Worm (Caenorhabditis elegans) whole organism, L1 larva: ENCODE results near the gene dph-3.

Experiments
- C04F5.9 ChIP-seq: sonication (generic microtip); optimal IDR thresholded peaks from 2 replicates; lab custom pipeline; 2016; ENCODE audit warnings: missing genetic modification characterization, missing compliant biosample characterization
- C34B4.2 ChIP-seq: sonication (generic microtip); optimal IDR thresholded peaks from 2 replicates; lab custom pipeline; 2017; ENCODE audit warnings: mild to moderate bottlenecking, missing genetic modification characterization, missing compliant biosample characterization
- Y116A8C.19 ChIP-seq: sonication (generic microtip); optimal IDR thresholded peaks from 2 replicates; lab custom pipeline; 2016; ENCODE audit warnings: missing compliant biosample characterization, missing genetic modification characterization, borderline replicate concordance
- aha-1 ChIP-seq: fragments of 150-350 bp; optimal IDR thresholded peaks from 2 replicates; lab custom pipeline; 2014; ENCODE audit warnings: missing biosample characterization, missing genetic modification characterization
- aly-2 ChIP-seq: fragments of 150-350 bp; optimal IDR thresholded peaks from 2 replicates; lab custom pipeline; 2014; ENCODE audit warnings: missing biosample characterization, missing genetic modification characterization
- ceh-82 ChIP-seq, 3 experiments: fragments of 150-350 bp in 1 of 3; sonication (generic microtip) in 2 of 3; optimal IDR thresholded peaks; 2 replicates each; lab custom pipeline; 2014 to 2017; ENCODE audit warnings: missing biosample characterization in 3 of 3, missing genetic modification characterization in 3 of 3
- ceh-88 ChIP-seq: fragments of 200-800 bp; sonication (Bioruptor generic); IDR thresholded peaks from 2 replicates; pipeline ENCODE4 v1.3.6; 2022; ENCODE audit warnings: missing genetic modification characterization, missing compliant biosample characterization
- ceh-90 ChIP-seq: sonication (generic microtip); optimal IDR thresholded peaks from 2 replicates; lab custom pipeline; 2016; ENCODE audit warnings: missing genetic modification characterization, missing compliant biosample characterization
- ces-1 ChIP-seq: fragments of 150-350 bp; optimal IDR thresholded peaks from 2 replicates; lab custom pipeline; 2014; ENCODE audit warnings: missing biosample characterization, missing genetic modification reagents, missing genetic modification characterization
- dpl-1 ChIP-seq, 3 experiments: fragments of 150-350 bp in 2 of 3; sonication (generic microtip) in 1 of 3; optimal IDR thresholded peaks; 2 replicates each; lab custom pipeline; 2014 to 2017; ENCODE audit warnings: missing biosample characterization in 3 of 3, missing genetic modification characterization in 3 of 3, missing genetic modification reagents in 3 of 3
- efl-1 ChIP-seq, 4 experiments: fragments of 150-350 bp; optimal IDR thresholded peaks in 3 of 4; peaks in 1 of 4; 1 replicate in 1 of 4; 2 replicates in 3 of 4; lab custom pipeline; 2014; ENCODE audit warnings: missing biosample characterization in 2 of 4, missing genetic modification characterization in 2 of 4, missing genetic modification reagents in 2 of 4
- efl-3 ChIP-seq: fragments of 200-800 bp; sonication (Bioruptor generic); optimal IDR thresholded peaks from 2 replicates; lab custom pipeline; 2018; ENCODE audit warnings: mild to moderate bottlenecking, missing genetic modification characterization, missing compliant biosample characterization
- egl-13 ChIP-seq: sonication (generic microtip); optimal IDR thresholded peaks from 2 replicates; lab custom pipeline; 2016; ENCODE audit warnings: missing genotype, missing genetic modification reagents, missing genetic modification characterization, missing compliant biosample characterization
- elt-2 ChIP-seq: sonication (generic microtip); optimal IDR thresholded peaks from 2 replicates; lab custom pipeline; 2016; ENCODE audit warnings: missing genetic modification characterization, mild to moderate bottlenecking, inconsistent platforms, missing compliant biosample characterization, missing genetic modification reagents
- fkh-4 ChIP-seq: sonication (generic microtip); optimal IDR thresholded peaks from 2 replicates; lab custom pipeline; 2016; ENCODE audit warnings: missing compliant biosample characterization, missing genetic modification characterization, borderline replicate concordance
- fos-1 ChIP-seq: fragments of 150-350 bp; optimal IDR thresholded peaks from 2 replicates; lab custom pipeline; 2014; ENCODE audit warnings: missing biosample characterization, missing genetic modification characterization
- grh-1 ChIP-seq: fragments of 200-800 bp; sonication (Bioruptor generic); IDR thresholded peaks from 2 replicates; pipeline ENCODE4 v1.3.6; 2022; ENCODE audit warnings: missing genetic modification reagents, missing genetic modification characterization, missing compliant biosample characterization
- hpl-2 ChIP-seq: fragments of 150-350 bp; optimal IDR thresholded peaks from 2 replicates; lab custom pipeline; 2014; ENCODE audit warnings: missing biosample characterization, missing genetic modification reagents, missing genetic modification characterization
- jun-1 ChIP-seq: fragments of 150-350 bp; optimal IDR thresholded peaks from 2 replicates; lab custom pipeline; 2014; ENCODE audit warnings: missing biosample characterization, missing genetic modification reagents, missing genetic modification characterization
- lin-13 ChIP-seq: fragments of 150-350 bp; optimal IDR thresholded peaks from 2 replicates; lab custom pipeline; 2014; ENCODE audit warnings: missing biosample characterization, missing genetic modification reagents, missing genetic modification characterization
- lin-35 ChIP-seq, 2 experiments: fragments of 150-350 bp; optimal IDR thresholded peaks; 2 replicates each; lab custom pipeline; 2014; ENCODE audit warnings: missing biosample characterization in 2 of 2, missing genetic modification characterization in 2 of 2, missing genetic modification reagents in 2 of 2
- mab-9 ChIP-seq: fragments of 200-800 bp; sonication (Bioruptor generic); IDR thresholded peaks from 2 replicates; pipeline ENCODE4 v1.3.6; 2022; ENCODE audit warnings: missing genetic modification reagents, missing genetic modification characterization, missing compliant biosample characterization
- mef-2 ChIP-seq: fragments of 150-350 bp; optimal IDR thresholded peaks from 2 replicates; lab custom pipeline; 2014; ENCODE audit warnings: missing biosample characterization, missing genetic modification characterization
- nhr-11 ChIP-seq: fragments of 150-350 bp; optimal IDR thresholded peaks from 2 replicates; lab custom pipeline; 2014; ENCODE audit warnings: missing biosample characterization, missing genetic modification characterization
- nhr-19 ChIP-seq: fragments of 200-800 bp; sonication (Bioruptor generic); conservative IDR thresholded peaks from 2 replicates; pipeline ENCODE4 v1.3.6; 2022; ENCODE audit warnings: missing genetic modification characterization, missing compliant biosample characterization
- nhr-20 ChIP-seq: sonication (generic microtip); optimal IDR thresholded peaks from 2 replicates; lab custom pipeline; 2016; ENCODE audit warnings: mild to moderate bottlenecking, missing genetic modification characterization, missing compliant biosample characterization
- nhr-237 ChIP-seq: fragments of 150-350 bp; optimal IDR thresholded peaks from 2 replicates; lab custom pipeline; 2014; ENCODE audit warnings: missing biosample characterization, missing genetic modification characterization
- nhr-47 ChIP-seq: sonication (generic microtip); optimal IDR thresholded peaks from 2 replicates; lab custom pipeline; 2016; ENCODE audit warnings: mild to moderate bottlenecking, missing genetic modification characterization, moderate library complexity, missing compliant biosample characterization
- nhr-85 ChIP-seq: sonication (generic microtip); peaks from one replicate; lab custom pipeline; 2016; ENCODE audit warnings: missing genetic modification characterization, inconsistent platforms, missing compliant biosample characterization
- pag-3 ChIP-seq: sonication (generic microtip); optimal IDR thresholded peaks from 2 replicates; lab custom pipeline; 2017; ENCODE audit warnings: missing genetic modification characterization, mild to moderate bottlenecking, missing compliant biosample characterization, antibody characterized with exemption, borderline replicate concordance; ENCODE audit not compliant: insufficient read depth
- skn-1 ChIP-seq: fragments of 150-350 bp; optimal IDR thresholded peaks from 2 replicates; lab custom pipeline; 2014; ENCODE audit warnings: missing biosample characterization, missing genetic modification characterization
- snpc-4 ChIP-seq: fragments of 150-350 bp; optimal IDR thresholded peaks from 2 replicates; lab custom pipeline; 2014; ENCODE audit warnings: missing biosample characterization, missing genetic modification characterization
- snu-23 ChIP-seq: sonication (generic microtip); optimal IDR thresholded peaks from 2 replicates; lab custom pipeline; 2016; ENCODE audit warnings: missing genetic modification characterization, missing compliant biosample characterization
- sptf-1 ChIP-seq: fragments of 150-350 bp; optimal IDR thresholded peaks from 2 replicates; lab custom pipeline; 2014; ENCODE audit warnings: missing biosample characterization, missing genetic modification characterization
- sup-37 ChIP-seq: fragments of 200-800 bp; sonication (Bioruptor generic); optimal IDR thresholded peaks from 2 replicates; lab custom pipeline; 2018; ENCODE audit warnings: mild to moderate bottlenecking, missing genetic modification characterization, missing compliant biosample characterization
- swsn-7 ChIP-seq: sonication (generic microtip); optimal IDR thresholded peaks from 2 replicates; lab custom pipeline; 2016; ENCODE audit warnings: missing genetic modification characterization, missing compliant biosample characterization
- tbx-2 ChIP-seq: sonication (generic microtip); optimal IDR thresholded peaks from 2 replicates; lab custom pipeline; 2016; ENCODE audit warnings: missing genetic modification characterization, missing compliant biosample characterization
- unc-30 ChIP-seq: sonication (generic microtip); optimal IDR thresholded peaks from 2 replicates; lab custom pipeline; 2017; ENCODE audit warnings: missing biosample characterization, missing genetic modification characterization
- unc-62 ChIP-seq: fragments of 150-350 bp; optimal IDR thresholded peaks from 2 replicates; lab custom pipeline; 2014; ENCODE audit warnings: missing biosample characterization, missing genetic modification reagents, missing genetic modification characterization
- vab-15 ChIP-seq: sonication (generic microtip); optimal IDR thresholded peaks from 2 replicates; lab custom pipeline; 2017; ENCODE audit warnings: missing genotype, mild to moderate bottlenecking, missing genetic modification characterization, missing compliant biosample characterization
- xbp-1 ChIP-seq: sonication (generic microtip); optimal IDR thresholded peaks from 2 replicates; lab custom pipeline; 2016; ENCODE audit warnings: missing genetic modification characterization, missing compliant biosample characterization
- zip-4 ChIP-seq: fragments of 200-800 bp; sonication (Bioruptor generic); optimal IDR thresholded peaks from 2 replicates; lab custom pipeline; 2018; ENCODE audit warnings: mild to moderate bottlenecking, missing genetic modification characterization, moderate library complexity, missing compliant biosample characterization

Gene dph-3

DNA sequence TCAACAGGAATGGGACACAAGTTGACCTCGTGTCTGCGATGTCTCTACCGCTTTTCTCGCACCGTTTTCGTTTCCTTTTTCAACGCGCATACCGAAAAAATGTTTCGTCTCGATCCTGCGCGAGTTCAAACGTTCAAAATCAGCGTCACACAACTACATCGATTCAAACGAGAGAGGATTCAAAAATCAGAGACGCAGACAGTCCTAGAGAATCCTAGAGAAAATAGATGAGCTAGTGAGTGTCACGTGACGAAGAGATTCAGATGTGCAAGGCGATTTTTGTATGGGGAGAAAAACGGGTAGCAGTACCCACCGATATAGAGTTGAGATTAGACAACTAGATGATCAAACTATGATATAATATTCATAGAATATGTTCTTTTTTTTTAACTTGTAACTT lies 37.0 kb upstream of the dph-3 start (continued):
- TF ChIP-seq vab-15 (tag; lab: Kevin White, UChicago) = no peak
- peak; percentile 51 to 56 for TF ChIP-seq efl-1 (optimal IDR thresholded peaks at IDR 0.05; lab: Kevin White, UChicago)
- TF ChIP-seq efl-1 (GFP tag; optimal IDR thresholded peaks at IDR 0.05 in 1 of 2; lab: Kevin White, UChicago) = peak; percentile 30 to 95
- no peak for TF ChIP-seq aha-1 (tag; lab: Kevin White, UChicago)
- TF ChIP-seq jun-1 = peak; percentile 56
- peak; percentile 96 for TF ChIP-seq nhr-20 (tag; lab: Kevin White, UChicago)
- TF ChIP-seq tbx-2 (tag; lab: Kevin White, UChicago) = peak; percentile 35
- TF ChIP-seq snu-23 (GFP tag; lab: Kevin White, UChicago) = peak; percentile 86
- no peak for TF ChIP-seq ceh-90 (tag; lab: Kevin White, UChicago)
- TF ChIP-seq nhr-19 (GFP tag; lab: Robert Waterston, UW) = peak; percentile 73
- no peak for TF ChIP-seq hpl-2 (GFP tag; lab: Kevin White, UChicago)
- no peak for TF ChIP-seq ceh-88
- TF ChIP-seq unc-62 = no peak
- peak in 2 of 3 experiments; percentile 1 to 31 for TF ChIP-seq ceh-82 (tag; optimal IDR thresholded peaks at IDR 0.05; lab: Kevin White, UChicago)
- TF ChIP-seq mab-9 (GFP tag; lab: Robert Waterston, UW) = no peak
- no peak for TF ChIP-seq ces-1 (GFP tag; lab: Kevin White, UChicago)
- no peak for TF ChIP-seq mef-2 (tag; lab: Kevin White, UChicago)
- no peak for TF ChIP-seq Y116A8C.19 (tag; lab: Kevin White, UChicago)
- no peak for TF ChIP-seq zip-4 (GFP tag; lab: Kevin White, UChicago)
- TF ChIP-seq egl-13 (tag; lab: Kevin White, UChicago) = no peak
- TF ChIP-seq nhr-85 (tag; lab: Kevin White, UChicago) = peak; percentile 98
- no peak for TF ChIP-seq fkh-4 (tag; lab: Kevin White, UChicago)
- peak; percentile 1 for TF ChIP-seq lin-13
- peak; percentile 20 for TF ChIP-seq skn-1 (tag; lab: Kevin White, UChicago)
- no peak for TF ChIP-seq snpc-4 (tag; lab: Kevin White, UChicago)
- peak; percentile 57 for TF ChIP-seq xbp-1
- TF ChIP-seq C04F5.9 (tag; lab: Kevin White, UChicago) = peak; percentile 24
- no peak for TF ChIP-seq nhr-237 (tag; lab: Kevin White, UChicago)
- no peak for TF ChIP-seq sptf-1 (tag; lab: Kevin White, UChicago)
- no peak for TF ChIP-seq fos-1 (tag; lab: Kevin White, UChicago)
- TF ChIP-seq C34B4.2 (tag; lab: Kevin White, UChicago) = no peak
- TF ChIP-seq aly-2 (tag; lab: Kevin White, UChicago) = no peak
- TF ChIP-seq lin-35 (GFP tag; optimal IDR thresholded peaks at IDR 0.05; lab: Kevin White, UChicago) = peak; percentile 39 to 75
- peak; percentile 12 for TF ChIP-seq efl-3
- TF ChIP-seq elt-2 (tag; lab: Kevin White, UChicago) = no peak
- TF ChIP-seq nhr-11 (tag; lab: Kevin White, UChicago) = peak; percentile 7
- TF ChIP-seq dpl-1 (GFP tag; optimal IDR thresholded peaks at IDR 0.05; lab: Kevin White, UChicago) = peak; percentile 25 to 42 (median 38)
- no peak for TF ChIP-seq pag-3
- peak; percentile 67 for TF ChIP-seq nhr-47 (tag; lab: Kevin White, UChicago)
- TF ChIP-seq swsn-7 (tag; lab: Kevin White, UChicago) = peak; percentile 59
- TF ChIP-seq sup-37 (GFP tag; lab: Kevin White, UChicago) = no peak
- TF ChIP-seq unc-30 (tag; lab: Kevin White, UChicago) = no peak
- TF ChIP-seq grh-1 = peak; percentile 79
